Fruit fly (Drosophila melanogaster) whole organism, pupa: Measurements from ENCODE around the gene GluRS-m.

ENCODE experiments used
- CG10348 ChIP-seq: fragments of 200-800 bp; sonication (Bioruptor generic); IDR thresholded peaks from 2 replicates; pipeline ENCODE4 v1.3.6; 2022; ENCODE audit warnings: missing biosample characterization, missing genetic modification characterization
- CG12605 ChIP-seq: fragments of 200-800 bp; sonication (Bioruptor generic); IDR thresholded peaks from 2 replicates; pipeline ENCODE4 v1.3.6; 2022; ENCODE audit warnings: missing biosample characterization, missing genetic modification characterization
- CG13204 ChIP-seq: fragments of 200-800 bp; sonication (Bioruptor generic); optimal IDR thresholded peaks from 2 replicates; lab custom pipeline; 2018; ENCODE audit warnings: missing biosample characterization, mild to moderate bottlenecking, missing genetic modification characterization, moderate library complexity
- CG14655 ChIP-seq: fragments of 200-800 bp; sonication (Bioruptor generic); optimal IDR thresholded peaks from 3 replicates; lab custom pipeline; 2017; ENCODE audit warnings: mild to moderate bottlenecking, missing biosample characterization, missing genetic modification reagents, missing genetic modification characterization
- CG15710 ChIP-seq: fragments of 200-800 bp; sonication (Bioruptor generic); optimal IDR thresholded peaks from 2 replicates; lab custom pipeline; 2018; ENCODE audit warnings: missing biosample characterization, mild to moderate bottlenecking, missing genetic modification characterization, moderate library complexity
- CG17806 ChIP-seq: fragments of 200-800 bp; sonication (Bioruptor generic); optimal IDR thresholded peaks from 2 replicates; lab custom pipeline; 2018; ENCODE audit warnings: missing biosample characterization, mild to moderate bottlenecking, missing genetic modification characterization, moderate library complexity
- CG32121 ChIP-seq: fragments of 200-800 bp; sonication (Bioruptor generic); IDR thresholded peaks from 2 replicates; pipeline ENCODE4 v1.3.6; 2022; ENCODE audit warnings: missing biosample characterization, missing genetic modification characterization
- CG34367 ChIP-seq: fragments of 200-800 bp; sonication (Bioruptor generic); optimal IDR thresholded peaks from 2 replicates; lab custom pipeline; 2018; ENCODE audit warnings: missing biosample characterization, mild to moderate bottlenecking, missing genetic modification characterization
- CG4496 ChIP-seq: fragments of 200-800 bp; sonication (Bioruptor generic); IDR thresholded peaks from 3 replicates; pipeline ENCODE4 v1.3.6; 2022; ENCODE audit warnings: missing biosample characterization, missing genetic modification characterization
- CG8159 ChIP-seq: fragments of 200-800 bp; sonication (Bioruptor generic); optimal IDR thresholded peaks from 3 replicates; lab custom pipeline; 2018; ENCODE audit warnings: missing biosample characterization, mild to moderate bottlenecking, missing genetic modification characterization, moderate library complexity
- CG8301 ChIP-seq: fragments of 200-800 bp; sonication (Bioruptor generic); optimal IDR thresholded peaks from 2 replicates; lab custom pipeline; 2018; ENCODE audit warnings: missing biosample characterization, mild to moderate bottlenecking, missing genetic modification characterization
- CG9948 ChIP-seq: fragments of 200-800 bp; sonication (Bioruptor generic); optimal IDR thresholded peaks from 2 replicates; lab custom pipeline; 2018; ENCODE audit warnings: missing biosample characterization, mild to moderate bottlenecking, missing genetic modification characterization, moderate library complexity
- D1 ChIP-seq: fragments of 200-800 bp; sonication (Bioruptor generic); optimal IDR thresholded peaks from 2 replicates; lab custom pipeline; 2018; ENCODE audit warnings: missing biosample characterization, mild to moderate bottlenecking, missing genetic modification characterization, moderate library complexity
- EcR ChIP-seq: fragments of 200-800 bp; sonication (Bioruptor generic); optimal IDR thresholded peaks from 3 replicates; lab custom pipeline; 2019; ENCODE audit warnings: missing biosample characterization, missing genetic modification characterization, mild to moderate bottlenecking, moderate library complexity, missing genetic modification reagents
- Ets98B ChIP-seq: fragments of 200-800 bp; sonication (Bioruptor generic); IDR thresholded peaks from 2 replicates; pipeline ENCODE4 v1.3.6; 2022; ENCODE audit warnings: missing biosample characterization, missing genetic modification characterization
- Pif1A ChIP-seq: fragments of 200-800 bp; sonication (Bioruptor generic); optimal IDR thresholded peaks from 3 replicates; lab custom pipeline; 2016; ENCODE audit warnings: missing biosample characterization, missing genetic modification characterization
- Pif1B ChIP-seq: fragments of 200-800 bp; sonication (Bioruptor generic); optimal IDR thresholded peaks from 3 replicates; lab custom pipeline; 2016; ENCODE audit warnings: missing biosample characterization, missing genetic modification characterization
- Snoo ChIP-seq: fragments of 200-800 bp; sonication (Bioruptor generic); optimal IDR thresholded peaks from 3 replicates; lab custom pipeline; 2017; ENCODE audit warnings: missing biosample characterization, mild to moderate bottlenecking, missing genetic modification characterization, inconsistent platforms
- fd96Ca ChIP-seq: fragments of 200-800 bp; sonication (Bioruptor generic); IDR thresholded peaks from 3 replicates; pipeline ENCODE4 v1.3.6; 2022; ENCODE audit warnings: missing biosample characterization, missing genetic modification characterization
- gl ChIP-seq: fragments of 200-800 bp; sonication (Bioruptor generic); optimal IDR thresholded peaks from 2 replicates; lab custom pipeline; 2018; ENCODE audit warnings: missing biosample characterization, mild to moderate bottlenecking, missing genetic modification characterization

Gene GluRS-m

DNA sequence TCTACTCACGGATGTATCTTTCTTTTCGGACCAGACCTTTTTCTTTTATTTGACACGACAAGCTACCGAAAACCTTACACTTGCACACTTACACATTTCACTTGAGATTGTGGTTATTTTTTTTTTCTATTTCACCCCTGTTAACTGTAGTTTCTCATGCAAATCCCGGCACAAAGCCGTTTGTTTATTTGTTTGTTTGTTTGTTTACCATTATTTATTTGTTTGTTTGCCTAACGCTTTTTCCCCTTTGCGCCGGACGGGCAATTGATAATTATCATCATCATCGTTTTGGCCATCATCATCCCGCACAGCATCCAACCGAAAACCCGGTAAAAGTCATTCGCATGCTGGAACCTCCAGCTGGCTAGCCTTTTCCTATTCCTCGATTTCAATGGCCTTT is 14.1 kb upstream of the GluRS-m start:
- TF ChIP-seq CG12605 (GFP tag; lab: Robert Waterston, UW): no peak
- no peak for TF ChIP-seq gl (tag; lab: Kevin White, UChicago)
- TF ChIP-seq EcR: no peak
- TF ChIP-seq CG14655: no peak
- no peak for TF ChIP-seq CG8159
- TF ChIP-seq CG8301 (tag; lab: Kevin White, UChicago): no peak
- TF ChIP-seq CG10348: no peak
- TF ChIP-seq Pif1B (GFP tag; lab: Kevin White, UChicago): no peak
- TF ChIP-seq, all 21 proteins: peak for 0

DNA sequence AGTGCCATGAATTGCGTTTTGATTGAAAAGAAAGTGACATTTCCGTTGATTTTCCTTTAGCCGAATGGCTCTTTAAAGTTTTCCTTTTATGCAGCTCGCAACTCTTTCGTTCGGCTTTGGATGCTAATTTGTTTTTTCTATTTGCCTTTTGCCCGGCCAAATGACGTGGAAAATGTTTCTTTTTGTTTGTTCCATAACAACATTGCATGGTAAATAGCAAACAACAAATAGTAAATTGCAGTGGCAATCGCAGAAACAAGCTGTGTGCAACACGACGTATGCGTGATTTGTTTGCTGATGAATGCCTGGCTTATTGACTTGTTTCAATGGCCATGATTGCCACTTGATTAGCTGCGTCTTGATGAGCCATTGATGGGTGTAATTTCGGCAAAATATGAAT is 12.5 kb upstream of the GluRS-m start:
- no peak for TF ChIP-seq D1 (tag; lab: Kevin White, UChicago)
- TF ChIP-seq CG15710 (tag; lab: Kevin White, UChicago): no peak
- TF ChIP-seq CG8159: no peak
- TF ChIP-seq CG8301 (tag; lab: Kevin White, UChicago): no peak
- no peak for TF ChIP-seq CG32121 (GFP tag; lab: Robert Waterston, UW)
- no peak for TF ChIP-seq gl (tag; lab: Kevin White, UChicago)
- no peak for TF ChIP-seq CG4496
- no peak for TF ChIP-seq CG9948 (tag; lab: Kevin White, UChicago)
- TF ChIP-seq Pif1B (GFP tag; lab: Kevin White, UChicago): no peak
- no peak for TF ChIP-seq Pif1A (GFP tag; lab: Kevin White, UChicago)
- TF ChIP-seq Ets98B (GFP tag; lab: Robert Waterston, UW): no peak
- no peak for TF ChIP-seq CG10348
- no peak for TF ChIP-seq CG34367 (tag; lab: Kevin White, UChicago)
- no peak for TF ChIP-seq fd96Ca (GFP tag; lab: Robert Waterston, UW)
- no peak for TF ChIP-seq EcR
- TF ChIP-seq CG17806: no peak
- TF ChIP-seq CG13204 (GFP tag; lab: Kevin White, UChicago): no peak
- no peak for TF ChIP-seq Snoo (tag; lab: Kevin White, UChicago)
- TF ChIP-seq, all 21 proteins: peak for 0

DNA sequence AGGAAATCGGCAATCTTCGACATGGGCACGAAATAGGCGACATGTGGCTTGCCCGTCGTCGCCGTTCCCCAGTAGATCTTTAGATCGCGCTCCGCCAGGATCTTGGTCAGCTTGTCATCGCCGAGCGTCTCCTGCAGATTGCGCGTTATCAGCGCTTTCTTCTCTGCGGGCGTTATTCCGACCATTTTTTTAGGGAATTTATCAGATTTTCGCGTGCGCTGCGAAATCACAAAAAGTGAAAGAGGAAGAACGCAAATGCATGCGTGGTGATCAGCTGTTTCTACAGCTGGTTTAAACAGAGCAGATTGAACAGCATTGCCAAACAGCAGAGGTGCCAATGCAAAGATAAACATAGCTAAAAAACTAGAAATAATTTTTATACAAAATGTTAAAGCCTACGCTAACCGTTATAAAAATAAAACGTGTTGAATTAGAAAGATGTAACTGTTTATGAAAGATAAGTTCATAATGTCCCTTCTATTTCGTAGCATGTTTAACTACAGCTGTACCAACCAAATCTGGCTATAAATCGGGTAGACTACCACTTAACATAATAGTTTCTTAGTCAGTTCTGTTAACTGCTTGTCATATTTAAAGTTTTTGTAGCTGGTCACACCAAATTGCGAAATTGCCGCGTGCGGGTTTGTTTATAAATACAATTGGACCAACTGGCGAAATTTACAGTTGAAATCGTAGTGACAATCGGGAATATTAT is 2.2 kb upstream of the GluRS-m start, which contains the start of the genes TyrRS and CG33158:
TSS of gene TyrRS (minus strand) at position 244 of the 715 bp plus-strand sequence.
TSS of gene CG33158 (plus strand) at position 539 of the 715 bp plus-strand sequence.
- TF ChIP-seq EcR (no peak), gl (tag; lab: Kevin White, UChicago) (no peak), CG4496 (no peak), CG8159 (no peak), D1 (tag; lab: Kevin White, UChicago) (no peak), fd96Ca (GFP tag; lab: Robert Waterston, UW) (no peak), CG8301 (tag; lab: Kevin White, UChicago) (no peak), Ets98B (GFP tag; lab: Robert Waterston, UW) (no peak), CG32121 (GFP tag; lab: Robert Waterston, UW) (no peak), CG10348 (no peak), CG17806 (no peak), CG9948 (tag; lab: Kevin White, UChicago) (no peak), CG12605 (GFP tag; lab: Robert Waterston, UW) (no peak), CG13204 (GFP tag; lab: Kevin White, UChicago) (no peak), CG34367 (tag; lab: Kevin White, UChicago) (no peak)

DNA sequence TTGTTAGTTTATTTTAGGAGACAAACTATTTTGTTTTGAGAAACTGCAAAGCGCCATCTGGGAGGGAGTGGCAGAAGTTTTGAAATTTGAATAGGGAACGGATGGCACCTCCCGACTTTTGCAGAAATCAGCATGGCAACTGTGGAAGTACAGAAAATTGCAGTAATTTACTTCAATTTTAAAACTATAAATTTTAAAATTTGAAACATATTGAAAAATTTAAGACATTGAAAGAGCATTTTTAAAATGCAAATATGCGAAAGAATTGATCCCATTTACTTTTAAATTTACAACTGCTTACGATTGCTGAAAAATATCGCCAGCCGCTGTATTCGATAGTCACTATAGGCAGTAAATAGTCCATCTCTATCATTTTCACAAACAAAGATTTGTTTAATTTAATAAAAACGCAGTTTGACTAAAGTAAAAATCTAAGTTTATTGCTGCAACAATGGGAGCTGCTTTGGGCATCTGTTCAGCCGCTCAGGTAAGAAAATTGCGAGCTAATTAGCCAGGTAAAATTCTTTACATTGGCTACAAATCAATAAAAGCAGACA is 4.5 kb downstream of the GluRS-m start, which contains the start of gene Serinc:
TSS of gene Serinc (plus strand) at position 329 of the 557 bp plus-strand sequence.
- TF ChIP-seq CG10348 (no peak), gl (tag; lab: Kevin White, UChicago) (no peak), fd96Ca (GFP tag; lab: Robert Waterston, UW) (no peak), Pif1A (GFP tag; lab: Kevin White, UChicago) (no peak), CG8301 (tag; lab: Kevin White, UChicago) (no peak)

DNA sequence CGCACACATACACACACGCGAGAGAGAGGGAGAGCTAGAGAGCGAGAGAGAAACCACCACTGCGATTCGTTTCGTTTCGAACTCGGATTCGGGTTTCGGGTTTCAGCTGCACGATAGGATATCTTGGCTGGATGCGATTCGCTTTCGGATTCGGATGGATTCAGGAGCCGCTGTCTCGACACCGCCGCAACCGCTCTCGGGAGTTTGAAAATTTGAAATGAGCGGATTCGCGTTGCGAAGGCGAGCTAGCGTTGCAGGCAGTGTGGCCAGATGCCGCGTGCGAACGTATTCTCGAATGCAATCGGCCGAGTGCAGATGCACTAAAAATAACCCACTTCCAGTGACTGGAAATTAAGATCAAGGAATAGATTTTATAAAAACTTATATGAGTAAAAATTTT is 5.4 kb downstream of the GluRS-m start, which contains the start of gene fax:
TSS of gene fax (minus strand) at position 263 of the 400 bp plus-strand sequence.
- TF ChIP-seq Snoo (tag; lab: Kevin White, UChicago) (peak; percentile 50), CG12605 (GFP tag; lab: Robert Waterston, UW) (0 out of 2 replicates have a peak, but pooled peaks have one; percentile 52), fd96Ca (GFP tag; lab: Robert Waterston, UW) (0 out of 3 replicates have a peak, but pooled peaks have one; percentile 9), gl (tag; lab: Kevin White, UChicago) (peak; percentile 22), Ets98B (GFP tag; lab: Robert Waterston, UW) (peak; percentile 62; the same call in 1 of the 2 replicates), EcR (peak; percentile 75), CG4496 (peak; percentile 56), CG34367 (tag; lab: Kevin White, UChicago) (peak; percentile 54), CG10348 (no peak), Pif1A (GFP tag; lab: Kevin White, UChicago) (no peak), Pif1B (GFP tag; lab: Kevin White, UChicago) (peak; percentile 59), CG32121 (GFP tag; lab: Robert Waterston, UW) (peak; percentile 49; the same call in 1 of the 2 replicates), CG8159 (peak; percentile 38), CG9948 (tag; lab: Kevin White, UChicago) (no peak), CG14655 (no peak)
